Fruit fly (Drosophila melanogaster): ENCODE measurements around the gene dpr15.

DNA sequence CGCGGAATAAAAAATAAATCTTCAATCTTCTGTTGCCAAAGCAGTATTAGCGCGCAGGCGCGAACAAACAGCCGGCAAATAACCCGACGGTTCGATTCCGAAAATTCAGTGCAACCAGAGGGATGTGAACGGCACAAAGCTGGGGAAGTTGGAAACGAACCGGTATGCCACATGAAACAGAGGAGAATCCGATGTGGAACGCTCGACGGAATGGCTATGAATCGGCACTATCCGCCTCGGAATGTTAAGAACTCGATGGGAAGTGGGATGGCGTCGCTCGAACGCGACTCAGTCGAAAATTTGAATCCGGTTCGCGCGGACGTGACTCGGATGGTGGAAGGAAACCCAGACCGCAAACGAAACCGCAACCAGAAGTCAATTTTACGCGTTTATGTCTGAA lies 63.8 kb downstream of the dpr15 start, which contains the start of gene dpr17:
- TF ChIP-seq Hr96 (GFP tag; optimal IDR thresholded peaks at IDR 0.05): no peak
- TF ChIP-seq Clk (GFP tag; optimal IDR thresholded peaks at IDR 0.05): no peak

Data from whole organism, adult.